Worm (Caenorhabditis elegans): ENCODE data around the gene nhr-95.

ce11 chrV:19047442-19047841, 35.0 kb downstream of the nhr-95 start:
- TF ChIP-seq lin-11 (tag; optimal IDR thresholded peaks at IDR 0.05) (no peak), ceh-18 (tag; optimal IDR thresholded peaks at IDR 0.05) (no peak)

Data from whole organism, late embryonic.